Fruit fly (Drosophila melanogaster) whole organism, embryonic: Measurements from ENCODE around the gene Atu.
A peak's percentile ranks its signal among the peaks of the same experiment; 100 is the strongest.

Source experiments
- Aef1 ChIP-seq: fragments of 200-800 bp; sonication (Bioruptor generic); IDR thresholded peaks from 3 replicates; pipeline ENCODE4 v1.3.6; 2022; ENCODE audit warnings: missing biosample characterization, missing genetic modification characterization
- Atf3 ChIP-seq: fragments of 200-800 bp; sonication (Bioruptor generic); optimal IDR thresholded peaks from 3 replicates; lab custom pipeline; 2016; ENCODE audit warnings: missing biosample characterization, missing genetic modification characterization
- Blimp-1 ChIP-seq: fragments of 200-800 bp; sonication (Bioruptor generic); optimal IDR thresholded peaks from 3 replicates; lab custom pipeline; 2018; ENCODE audit warnings: missing biosample characterization, missing genetic modification characterization, mild to moderate bottlenecking, moderate library complexity, missing genetic modification reagents
- C15 ChIP-seq: fragments of 200-800 bp; sonication (Bioruptor generic); IDR thresholded peaks from 3 replicates; pipeline ENCODE4 v1.3.6; 2022; ENCODE audit warnings: missing biosample characterization, missing genetic modification characterization
- CG10565 ChIP-seq: fragments of 200-800 bp; sonication (Bioruptor generic); optimal IDR thresholded peaks from 3 replicates; lab custom pipeline; 2016; ENCODE audit warnings: missing biosample characterization, mild to moderate bottlenecking, missing genetic modification characterization
- CG10654 ChIP-seq: fragments of 200-800 bp; sonication (Bioruptor generic); optimal IDR thresholded peaks from 2 replicates; lab custom pipeline; 2016; ENCODE audit warnings: missing biosample characterization, missing genetic modification characterization
- CG11398 ChIP-seq: fragments of 200-800 bp; sonication (Bioruptor generic); optimal IDR thresholded peaks from 2 replicates; lab custom pipeline; 2016; ENCODE audit warnings: missing biosample characterization, missing genetic modification characterization
- CG1233 ChIP-seq: fragments of 200-800 bp; sonication (Bioruptor generic); optimal IDR thresholded peaks from 4 replicates; lab custom pipeline; 2018; ENCODE audit warnings: missing biosample characterization, mild to moderate bottlenecking, missing genetic modification characterization
- CG12769 ChIP-seq: fragments of 200-800 bp; sonication (Bioruptor generic); optimal IDR thresholded peaks from 2 replicates; lab custom pipeline; 2019; ENCODE audit warnings: missing biosample characterization, mild to moderate bottlenecking, missing genetic modification characterization, moderate library complexity
- CG18011 ChIP-seq: fragments of 200-800 bp; sonication (Bioruptor generic); optimal IDR thresholded peaks from 2 replicates; lab custom pipeline; 2017; ENCODE audit warnings: missing biosample characterization, missing genetic modification characterization, mild to moderate bottlenecking, moderate library complexity, missing genotype
- CG18619 ChIP-seq: fragments of 200-800 bp; sonication (Bioruptor generic); optimal IDR thresholded peaks from 3 replicates; lab custom pipeline; 2017; ENCODE audit warnings: missing biosample characterization, mild to moderate bottlenecking, missing genetic modification characterization
- CG2116 ChIP-seq: fragments of 200-800 bp; sonication (Bioruptor generic); optimal IDR thresholded peaks from 3 replicates; lab custom pipeline; 2018; ENCODE audit warnings: missing biosample characterization, mild to moderate bottlenecking, missing genetic modification characterization
- CG3065 ChIP-seq: fragments of 200-800 bp; sonication (Bioruptor generic); optimal IDR thresholded peaks from 2 replicates; lab custom pipeline; 2016; ENCODE audit warnings: missing biosample characterization, missing genetic modification characterization
- CG32767 ChIP-seq: fragments of 200-800 bp; sonication (Bioruptor generic); IDR thresholded peaks from 2 replicates; pipeline ENCODE4 v1.3.6; 2022; ENCODE audit warnings: missing biosample characterization, missing genetic modification characterization
- CG3726 ChIP-seq: fragments of 200-800 bp; sonication (Bioruptor generic); IDR thresholded peaks from 3 replicates; pipeline ENCODE4, ENCODE4 v1.3.6; 2022; ENCODE audit warnings: missing biosample characterization, missing genetic modification characterization
- CG4707 ChIP-seq: fragments of 200-800 bp; sonication (Bioruptor generic); optimal IDR thresholded peaks from 2 replicates; lab custom pipeline; 2018; ENCODE audit warnings: missing biosample characterization, mild to moderate bottlenecking, missing genetic modification characterization, moderate library complexity
- CG6254 ChIP-seq: fragments of 200-800 bp; sonication (Bioruptor generic); optimal IDR thresholded peaks from 3 replicates; lab custom pipeline; 2017; ENCODE audit warnings: mild to moderate bottlenecking, missing biosample characterization, missing genetic modification reagents, missing genetic modification characterization
- CG9215 ChIP-seq: fragments of 200-800 bp; sonication (Bioruptor generic); IDR thresholded peaks from 2 replicates; pipeline ENCODE4 v1.3.6; 2022; ENCODE audit warnings: missing biosample characterization, missing genetic modification characterization
- CG9727 ChIP-seq: fragments of 200-800 bp; sonication (Bioruptor generic); optimal IDR thresholded peaks from 3 replicates; lab custom pipeline; 2017; ENCODE audit warnings: missing biosample characterization, mild to moderate bottlenecking, missing genetic modification characterization
- D ChIP-seq, 2 experiments: fragments of 200-800 bp in 1 of 2; fragments of >200 bp in 1 of 2; sonication (Bioruptor generic) in 1 of 2; optimal IDR thresholded peaks; 2 replicates in 1 of 2; 3 replicates in 1 of 2; lab custom pipeline; 2017; ENCODE audit warnings: mild to moderate bottlenecking in 1 of 2, missing biosample characterization in 1 of 2, missing genetic modification characterization in 1 of 2, missing genetic modification reagents in 1 of 2
- Dbx ChIP-seq: fragments of 200-800 bp; sonication (Bioruptor generic); IDR thresholded peaks from 3 replicates; pipeline ENCODE4 v1.3.6; 2022; ENCODE audit warnings: missing biosample characterization, missing genetic modification characterization
- Dref ChIP-seq: fragments of 200-800 bp; sonication (Bioruptor generic); IDR thresholded peaks from 2 replicates; pipeline ENCODE4 v1.3.6; 2022; ENCODE audit warnings: missing biosample characterization, missing genetic modification characterization
- Ets65A ChIP-seq: fragments of 200-800 bp; sonication (Bioruptor generic); peaks from one replicate; lab custom pipeline; 2016; ENCODE audit warnings: missing biosample characterization, missing genetic modification characterization
- Fer3 ChIP-seq: fragments of 200-800 bp; sonication (Bioruptor generic); optimal IDR thresholded peaks from 2 replicates; lab custom pipeline; 2018; ENCODE audit warnings: missing biosample characterization, mild to moderate bottlenecking, missing genetic modification characterization, moderate library complexity
- Kr ChIP-seq: fragments of 200-800 bp; sonication (Bioruptor generic); optimal IDR thresholded peaks from 2 replicates; lab custom pipeline; 2017; ENCODE audit warnings: missing biosample characterization, mild to moderate bottlenecking, missing genetic modification characterization
- Ravus ChIP-seq: fragments of 200-800 bp; sonication (Bioruptor generic); IDR thresholded peaks from 2 replicates; pipeline ENCODE4 v1.3.6; 2022; ENCODE audit warnings: missing biosample characterization, missing genetic modification characterization
- Side ChIP-seq: fragments of 200-800 bp; sonication (Bioruptor generic); optimal IDR thresholded peaks from 2 replicates; lab custom pipeline; 2016; ENCODE audit warnings: missing biosample characterization, missing genetic modification characterization
- Stat92E ChIP-seq, 3 experiments: fragments of >200 bp in 2 of 3; fragments of 200-800 bp in 1 of 3; sonication (Bioruptor generic) in 1 of 3; optimal IDR thresholded peaks; 2 replicates each; lab custom pipeline; 2017 to 2019; ENCODE audit warnings: missing biosample characterization in 3 of 3, missing genetic modification characterization in 3 of 3, mild to moderate bottlenecking in 1 of 3, moderate library complexity in 1 of 3
- aop ChIP-seq: fragments of 200-800 bp; sonication (Bioruptor generic); IDR thresholded peaks from 2 replicates; pipeline ENCODE4 v1.3.6; 2022; ENCODE audit warnings: missing biosample characterization, missing genetic modification characterization
- ap ChIP-seq: fragments of 200-800 bp; sonication (Bioruptor generic); IDR thresholded peaks from 2 replicates; pipeline ENCODE4 v1.3.6; 2022; ENCODE audit warnings: missing biosample characterization, missing genetic modification characterization
- ase ChIP-seq: fragments of 200-800 bp; sonication (Bioruptor generic); IDR thresholded peaks from 3 replicates; pipeline ENCODE4 v1.3.6; 2022; ENCODE audit warnings: missing biosample characterization, missing genetic modification characterization
- corto ChIP-seq: fragments of 200-800 bp; sonication (Bioruptor generic); optimal IDR thresholded peaks from 2 replicates; lab custom pipeline; 2016; ENCODE audit warnings: missing biosample characterization, mild to moderate bottlenecking, missing genetic modification characterization, moderate library complexity
- crc ChIP-seq: fragments of 200-800 bp; sonication (Bioruptor generic); optimal IDR thresholded peaks from 2 replicates; lab custom pipeline; 2016; ENCODE audit warnings: missing biosample characterization, missing genetic modification characterization
- cwo ChIP-seq: fragments of 200-800 bp; sonication (Bioruptor generic); optimal IDR thresholded peaks from 3 replicates; lab custom pipeline; 2017; ENCODE audit warnings: missing biosample characterization, missing genetic modification characterization, mild to moderate bottlenecking, moderate library complexity, missing genetic modification reagents
- eve ChIP-seq, 2 experiments: fragments of >200 bp; optimal IDR thresholded peaks; 2 replicates each; lab custom pipeline; 2017; ENCODE audit warnings: missing biosample characterization in 2 of 2, missing genetic modification characterization in 2 of 2
- ewg ChIP-seq: fragments of 200-800 bp; sonication (Bioruptor generic); optimal IDR thresholded peaks from 3 replicates; lab custom pipeline; 2017; ENCODE audit warnings: mild to moderate bottlenecking, missing biosample characterization, missing genetic modification reagents, missing genetic modification characterization
- eyg ChIP-seq: fragments of 200-800 bp; sonication (Bioruptor generic); optimal IDR thresholded peaks from 3 replicates; lab custom pipeline; 2016; ENCODE audit warnings: missing biosample characterization, missing genetic modification characterization
- fd96Cb ChIP-seq: fragments of 200-800 bp; sonication (Bioruptor generic); optimal IDR thresholded peaks from 2 replicates; lab custom pipeline; 2018; ENCODE audit warnings: missing biosample characterization, mild to moderate bottlenecking, missing genetic modification characterization, moderate library complexity
- fu2 ChIP-seq: fragments of 200-800 bp; sonication (Bioruptor generic); optimal IDR thresholded peaks from 2 replicates; lab custom pipeline; 2016; ENCODE audit warnings: missing biosample characterization, missing genetic modification characterization
- h ChIP-seq: fragments of >200 bp; optimal IDR thresholded peaks from 2 replicates; lab custom pipeline; 2017
- hkb ChIP-seq, 2 experiments: fragments of 200-800 bp in 1 of 2; fragments of >200 bp in 1 of 2; sonication (Bioruptor generic) in 1 of 2; IDR thresholded peaks in 1 of 2; optimal IDR thresholded peaks in 1 of 2; 2 replicates each; pipeline versions ENCODE4 v1.3.6 to Lab custom; 2017 to 2022; ENCODE audit warnings: missing biosample characterization in 1 of 2, missing genetic modification characterization in 1 of 2
- odd ChIP-seq: fragments of 200-800 bp; sonication (Bioruptor generic); optimal IDR thresholded peaks from 2 replicates; lab custom pipeline; 2017; ENCODE audit warnings: missing biosample characterization, mild to moderate bottlenecking, missing genetic modification characterization
- otp ChIP-seq: fragments of 200-800 bp; sonication (Bioruptor generic); IDR thresholded peaks from 3 replicates; pipeline ENCODE4, ENCODE4 v1.3.6; 2022; ENCODE audit warnings: missing biosample characterization, missing genetic modification characterization
- p53 ChIP-seq: fragments of 200-800 bp; sonication (Bioruptor generic); optimal IDR thresholded peaks from 2 replicates; lab custom pipeline; 2016; ENCODE audit warnings: missing biosample characterization, missing genetic modification characterization
- pnt ChIP-seq: fragments of 200-800 bp; sonication (Bioruptor generic); optimal IDR thresholded peaks from 3 replicates; lab custom pipeline; 2016; ENCODE audit warnings: missing biosample characterization, missing genetic modification characterization
- pros ChIP-seq: fragments of 200-800 bp; sonication (Bioruptor generic); optimal IDR thresholded peaks from 3 replicates; lab custom pipeline; 2019; ENCODE audit warnings: missing biosample characterization, mild to moderate bottlenecking, missing genetic modification characterization, moderate library complexity
- salm ChIP-seq: fragments of 200-800 bp; sonication (Bioruptor generic); optimal IDR thresholded peaks from 2 replicates; lab custom pipeline; 2018; ENCODE audit warnings: missing biosample characterization, mild to moderate bottlenecking, missing genetic modification characterization
- slp2 ChIP-seq: fragments of 200-800 bp; sonication (Bioruptor generic); optimal IDR thresholded peaks from 2 replicates; lab custom pipeline; 2016; ENCODE audit warnings: missing biosample characterization, missing genetic modification characterization
- ssp ChIP-seq: fragments of 200-800 bp; sonication (Bioruptor generic); IDR thresholded peaks from 2 replicates; pipeline ENCODE4 v1.3.6; 2022; ENCODE audit warnings: missing biosample characterization, missing genetic modification characterization
- unpg ChIP-seq: fragments of 200-800 bp; sonication (Bioruptor generic); optimal IDR thresholded peaks from 3 replicates; lab custom pipeline; 2018; ENCODE audit warnings: missing biosample characterization, mild to moderate bottlenecking, missing genetic modification characterization, moderate library complexity

Atu gene

dm6 chr3R:5591398-5591853, 21.7 kb upstream of the Atu start, which contains the start of the genes noi and Vha26 (continued):
- peak; percentile 20 for TF ChIP-seq CG18619 (GFP tag; lab: Kevin White, UChicago)
- TF ChIP-seq h (lab: Kevin White, UChicago) = no peak
- TF ChIP-seq unpg = no peak
- TF ChIP-seq CG10565 (GFP tag; lab: Kevin White, UChicago) = no peak
- no peak for TF ChIP-seq cwo (GFP tag; lab: Kevin White, UChicago)
- peak; percentile 40; the same call in 1 of the 2 replicates for TF ChIP-seq CG32767 (GFP tag; lab: Robert Waterston, UW)
- TF ChIP-seq ssp (GFP tag; lab: Robert Waterston, UW) = peak; percentile 98
- TF ChIP-seq ap (GFP tag; lab: Robert Waterston, UW) = no peak
- TF ChIP-seq CG2116 (GFP tag; lab: Kevin White, UChicago) = peak; percentile 76
- no peak for TF ChIP-seq otp (GFP tag; lab: Robert Waterston, UW)
- TF ChIP-seq pros = no peak
- TF ChIP-seq slp2 (GFP tag; lab: Kevin White, UChicago) = no peak
- no peak for TF ChIP-seq D (optimal IDR thresholded peaks at IDR 0.05; lab: Kevin White, UChicago)
- TF ChIP-seq D (GFP tag; optimal IDR thresholded peaks at IDR 0.05; lab: Kevin White, UChicago) = no peak
- TF ChIP-seq Stat92E (GFP tag; optimal IDR thresholded peaks at IDR 0.05; lab: Kevin White, UChicago) = peak in 1 of 3 experiments; percentile 50
- TF ChIP-seq CG1233 (GFP tag; lab: Kevin White, UChicago) = no peak
- TF ChIP-seq eve (GFP tag; optimal IDR thresholded peaks at IDR 0.05; lab: Kevin White, UChicago) = no peak
- no peak for TF ChIP-seq Kr
- no peak for TF ChIP-seq Side
- TF ChIP-seq Aef1 (GFP tag; lab: Robert Waterston, UW) = 0 out of 3 replicates have a peak, but pooled peaks have one; percentile 25
- TF ChIP-seq CG9727 (GFP tag; lab: Kevin White, UChicago) = peak; percentile 60
- TF ChIP-seq Atf3 (GFP tag; lab: Kevin White, UChicago) = no peak
- no peak for TF ChIP-seq odd (GFP tag; lab: Kevin White, UChicago)
- TF ChIP-seq ewg (GFP tag; lab: Kevin White, UChicago) = no peak
- TF ChIP-seq eyg (GFP tag; lab: Kevin White, UChicago) = no peak
- TF ChIP-seq p53 (GFP tag; lab: Kevin White, UChicago) = no peak
- TF ChIP-seq corto (GFP tag; lab: Kevin White, UChicago) = no peak
- peak; percentile 73 for TF ChIP-seq Dref (GFP tag; lab: Robert Waterston, UW)
- TF ChIP-seq salm = no peak
- no peak for TF ChIP-seq CG6254 (GFP tag; lab: Kevin White, UChicago)
- peak; percentile 93 for TF ChIP-seq Ets65A (GFP tag; lab: Kevin White, UChicago)
- no peak for TF ChIP-seq hkb (optimal IDR thresholded peaks at IDR 0.05; lab: Kevin White, UChicago)
- TF ChIP-seq hkb (GFP tag; IDR thresholded peaks at IDR 0.05; lab: Robert Waterston, UW) = no peak
- no peak for TF ChIP-seq Blimp-1 (GFP tag; lab: Kevin White, UChicago)
- no peak for TF ChIP-seq crc (GFP tag; lab: Kevin White, UChicago)
- TF ChIP-seq ase (GFP tag; lab: Robert Waterston, UW) = 0 out of 3 replicates have a peak, but pooled peaks have one; percentile 8
- TF ChIP-seq CG11398 (GFP tag; lab: Kevin White, UChicago) = no peak
- TF ChIP-seq CG3726 (GFP tag; lab: Robert Waterston, UW) = no peak
- no peak for TF ChIP-seq CG4707 (GFP tag; lab: Kevin White, UChicago)
- TF ChIP-seq pnt = no peak
- peak; percentile 33 for TF ChIP-seq CG10654 (GFP tag; lab: Kevin White, UChicago)
- no peak for TF ChIP-seq CG9215 (GFP tag; lab: Robert Waterston, UW)
- no peak for TF ChIP-seq CG12769
- TF ChIP-seq Ravus = no peak
- no peak for TF ChIP-seq fu2
- TF ChIP-seq Fer3 (tag; lab: Kevin White, UChicago) = peak; percentile 19
- peak; percentile 18 for TF ChIP-seq fd96Cb (tag; lab: Kevin White, UChicago)
- no peak for TF ChIP-seq C15 (GFP tag; lab: Robert Waterston, UW)
- TF ChIP-seq aop (GFP tag; lab: Robert Waterston, UW) = no peak
- TF ChIP-seq CG3065 (GFP tag; lab: Kevin White, UChicago) = no peak
- TF ChIP-seq CG18011 = no peak
- TF ChIP-seq Dbx (GFP tag; lab: Robert Waterston, UW) = 0 out of 3 replicates have a peak, but pooled peaks have one; percentile 19
